Fruit fly (Drosophila melanogaster) whole organism, embryonic: ENCODE measurements around the gene CG4596.

Source experiments
- Ada2b ChIP-seq: fragments of 200-800 bp; sonication (Bioruptor generic); IDR thresholded peaks from 2 replicates; pipeline ENCODE4 v1.3.6; 2022; ENCODE audit warnings: missing biosample characterization, missing genetic modification characterization
- Asciz ChIP-seq: fragments of 200-800 bp; sonication (Bioruptor generic); optimal IDR thresholded peaks from 2 replicates; lab custom pipeline; 2017; ENCODE audit warnings: missing biosample characterization, mild to moderate bottlenecking, missing genetic modification characterization, missing genetic modification reagents
- CG11504 ChIP-seq: fragments of 200-800 bp; sonication (Bioruptor generic); optimal IDR thresholded peaks from 3 replicates; lab custom pipeline; 2019; ENCODE audit warnings: missing biosample characterization, mild to moderate bottlenecking, missing genetic modification characterization, moderate library complexity
- CG12219 ChIP-seq: fragments of 200-800 bp; sonication (Bioruptor generic); optimal IDR thresholded peaks from 3 replicates; lab custom pipeline; 2018; ENCODE audit warnings: missing biosample characterization, mild to moderate bottlenecking, missing genetic modification characterization
- CG13624 ChIP-seq: fragments of 200-800 bp; sonication (Bioruptor generic); optimal IDR thresholded peaks from 2 replicates; lab custom pipeline; 2016; ENCODE audit warnings: missing biosample characterization, missing genetic modification characterization
- CG13775 ChIP-seq: fragments of 200-800 bp; sonication (Bioruptor generic); optimal IDR thresholded peaks from 3 replicates; lab custom pipeline; 2017; ENCODE audit warnings: missing biosample characterization, mild to moderate bottlenecking, missing genetic modification characterization
- CG17186 ChIP-seq: fragments of 200-800 bp; sonication (Bioruptor generic); optimal IDR thresholded peaks from 3 replicates; lab custom pipeline; 2017; ENCODE audit warnings: missing biosample characterization, missing genetic modification reagents, missing genetic modification characterization
- CG17328 ChIP-seq: fragments of 200-800 bp; sonication (Bioruptor generic); IDR thresholded peaks from 2 replicates; pipeline ENCODE4 v1.3.6; 2022; ENCODE audit warnings: missing biosample characterization, missing genetic modification characterization
- CG17829 ChIP-seq: fragments of 200-800 bp; optimal IDR thresholded peaks from 2 replicates; lab custom pipeline; 2019; ENCODE audit warnings: missing biosample characterization, mild to moderate bottlenecking, missing genetic modification characterization, moderate library complexity
- CG1792 ChIP-seq: fragments of 200-800 bp; sonication (Bioruptor generic); optimal IDR thresholded peaks from 2 replicates; lab custom pipeline; 2016; ENCODE audit warnings: missing biosample characterization, missing genetic modification characterization
- CG2875 ChIP-seq: fragments of 200-800 bp; sonication (Bioruptor generic); optimal IDR thresholded peaks from 2 replicates; lab custom pipeline; 2017; ENCODE audit warnings: missing biosample characterization, mild to moderate bottlenecking, missing genetic modification characterization, missing genetic modification reagents
- CG32532 ChIP-seq: fragments of 200-800 bp; sonication (Bioruptor generic); IDR thresholded peaks from 2 replicates; pipeline ENCODE4 v1.3.6; 2022; ENCODE audit warnings: missing biosample characterization, missing genetic modification characterization
- CG32767 ChIP-seq: fragments of 200-800 bp; sonication (Bioruptor generic); IDR thresholded peaks from 2 replicates; pipeline ENCODE4 v1.3.6; 2022; ENCODE audit warnings: missing biosample characterization, missing genetic modification characterization
- CG3407 ChIP-seq: fragments of 200-800 bp; sonication (Bioruptor generic); optimal IDR thresholded peaks from 2 replicates; lab custom pipeline; 2018; ENCODE audit warnings: missing biosample characterization, mild to moderate bottlenecking, missing genetic modification characterization
- CG4820 ChIP-seq: fragments of 200-800 bp; sonication (Bioruptor generic); optimal IDR thresholded peaks from 3 replicates; lab custom pipeline; 2016; ENCODE audit warnings: missing biosample characterization, missing genetic modification characterization
- CG7271 ChIP-seq: fragments of 200-800 bp; sonication (Bioruptor generic); optimal IDR thresholded peaks from 2 replicates; lab custom pipeline; 2018; ENCODE audit warnings: missing biosample characterization, mild to moderate bottlenecking, missing genetic modification characterization, moderate library complexity
- CG7357 ChIP-seq: fragments of 200-800 bp; sonication (Bioruptor generic); IDR thresholded peaks from 3 replicates; pipeline ENCODE4 v1.3.6; 2022; ENCODE audit warnings: missing biosample characterization, missing genetic modification characterization
- CG7745 ChIP-seq: fragments of 200-800 bp; sonication (Bioruptor generic); optimal IDR thresholded peaks from 2 replicates; lab custom pipeline; 2018; ENCODE audit warnings: missing biosample characterization, mild to moderate bottlenecking, missing genetic modification characterization, moderate library complexity
- CG7987 ChIP-seq: fragments of 200-800 bp; sonication (Bioruptor generic); optimal IDR thresholded peaks from 2 replicates; lab custom pipeline; 2018; ENCODE audit warnings: missing biosample characterization, mild to moderate bottlenecking, missing genetic modification characterization, moderate library complexity
- CG8359 ChIP-seq: fragments of 200-800 bp; sonication (Bioruptor generic); optimal IDR thresholded peaks from 2 replicates; lab custom pipeline; 2017; ENCODE audit warnings: missing biosample characterization, mild to moderate bottlenecking, missing genetic modification characterization, borderline replicate concordance
- CG8924 ChIP-seq: fragments of 200-800 bp; optimal IDR thresholded peaks from 3 replicates; lab custom pipeline; 2019; ENCODE audit warnings: missing biosample characterization, mild to moderate bottlenecking, missing genetic modification characterization, moderate library complexity
- Camta ChIP-seq: fragments of 200-800 bp; sonication (Bioruptor generic); optimal IDR thresholded peaks from 2 replicates; lab custom pipeline; 2016; ENCODE audit warnings: missing biosample characterization, missing genetic modification characterization
- Dip3 ChIP-seq: fragments of 200-800 bp; sonication (Bioruptor generic); optimal IDR thresholded peaks from 3 replicates; lab custom pipeline; 2016; ENCODE audit warnings: missing biosample characterization, missing genetic modification characterization
- Eip74EF ChIP-seq, 2 experiments: fragments of 200-800 bp in 1 of 2; fragments of >200 bp in 1 of 2; sonication (Bioruptor generic) in 1 of 2; optimal IDR thresholded peaks; 2 replicates each; lab custom pipeline; 2017 to 2019; ENCODE audit warnings: missing biosample characterization in 2 of 2, missing genetic modification characterization in 2 of 2, mild to moderate bottlenecking in 1 of 2, moderate library complexity in 1 of 2
- GATAe ChIP-seq: fragments of 200-800 bp; sonication (Bioruptor generic); conservative IDR thresholded peaks from 2 replicates; pipeline ENCODE4 v1.3.6; 2022; ENCODE audit warnings: missing biosample characterization, missing genetic modification characterization
- HLHmδ ChIP-seq: fragments of 200-800 bp; sonication (Bioruptor generic); optimal IDR thresholded peaks from 2 replicates; lab custom pipeline; 2018; ENCODE audit warnings: missing biosample characterization, mild to moderate bottlenecking, missing genetic modification characterization, moderate library complexity
- Jarid2 ChIP-seq: fragments of 200-800 bp; sonication (Bioruptor generic); optimal IDR thresholded peaks from 3 replicates; lab custom pipeline; 2017; ENCODE audit warnings: mild to moderate bottlenecking, missing biosample characterization, missing genetic modification reagents, missing genetic modification characterization
- MBD-R2 ChIP-seq: fragments of 200-800 bp; sonication (Bioruptor generic); IDR thresholded peaks from 2 replicates; pipeline ENCODE4 v1.3.6; 2022; ENCODE audit warnings: missing biosample characterization, missing genetic modification characterization
- Med ChIP-seq: fragments of 200-800 bp; sonication (Bioruptor generic); peaks from one replicate; lab custom pipeline; 2016; ENCODE audit warnings: missing biosample characterization, missing genetic modification characterization, mild to moderate bottlenecking, inconsistent platforms, moderate library complexity
- NC2α ChIP-seq: fragments of 200-800 bp; sonication (Bioruptor generic); optimal IDR thresholded peaks from 2 replicates; lab custom pipeline; 2016; ENCODE audit warnings: missing biosample characterization, missing genetic modification characterization
- Optix ChIP-seq: fragments of 200-800 bp; sonication (Bioruptor generic); IDR thresholded peaks from 3 replicates; pipeline ENCODE4 v1.3.6; 2022; ENCODE audit warnings: missing biosample characterization, missing genetic modification characterization
- Scr ChIP-seq: fragments of 200-800 bp; sonication (Bioruptor generic); IDR thresholded peaks from 2 replicates; pipeline ENCODE4 v1.3.6; 2022; ENCODE audit warnings: missing biosample characterization, missing genetic modification characterization; ENCODE audit not compliant: partially characterized antibody
- Sin3A ChIP-seq: fragments of >200 bp; optimal IDR thresholded peaks from 2 replicates; lab custom pipeline; 2018
- Sry-β ChIP-seq: fragments of 200-800 bp; sonication (Bioruptor generic); optimal IDR thresholded peaks from 2 replicates; lab custom pipeline; 2018; ENCODE audit warnings: missing biosample characterization, mild to moderate bottlenecking, missing genetic modification characterization, moderate library complexity
- cato ChIP-seq: fragments of 200-800 bp; sonication (Bioruptor generic); optimal IDR thresholded peaks from 2 replicates; lab custom pipeline; 2016; ENCODE audit warnings: missing biosample characterization, missing genetic modification characterization, borderline replicate concordance
- emc ChIP-seq: fragments of 200-800 bp; sonication (Bioruptor generic); optimal IDR thresholded peaks from 2 replicates; lab custom pipeline; 2016; ENCODE audit warnings: missing biosample characterization, missing genetic modification characterization
- eyg ChIP-seq: fragments of 200-800 bp; sonication (Bioruptor generic); optimal IDR thresholded peaks from 3 replicates; lab custom pipeline; 2016; ENCODE audit warnings: missing biosample characterization, missing genetic modification characterization
- knrl ChIP-seq: fragments of 200-800 bp; sonication (Bioruptor generic); IDR thresholded peaks from 3 replicates; pipeline ENCODE4 v1.3.6; 2022; ENCODE audit warnings: missing biosample characterization, missing genetic modification characterization; ENCODE audit not compliant: partially characterized antibody
- lbe ChIP-seq: fragments of 200-800 bp; sonication (Bioruptor generic); optimal IDR thresholded peaks from 2 replicates; lab custom pipeline; 2016; ENCODE audit warnings: missing biosample characterization, mild to moderate bottlenecking, missing genetic modification characterization
- lmd ChIP-seq: fragments of 200-800 bp; sonication (Bioruptor generic); IDR thresholded peaks from 2 replicates; pipeline ENCODE4 v1.3.6; 2022; ENCODE audit warnings: missing biosample characterization, missing genetic modification characterization
- pan ChIP-seq, 4 experiments: fragments of >200 bp in 3 of 4; fragments of 200-800 bp in 1 of 4; sonication (Bioruptor generic) in 1 of 4; optimal IDR thresholded peaks in 3 of 4; IDR thresholded peaks in 1 of 4; 2 replicates each; pipeline versions ENCODE4 v1.3.6 to Lab custom; 2017 to 2022; ENCODE audit warnings: missing biosample characterization in 2 of 4, missing genetic modification characterization in 2 of 4, mixed read lengths in 1 of 4
- pzg ChIP-seq: fragments of 200-800 bp; sonication (Bioruptor generic); optimal IDR thresholded peaks from 3 replicates; lab custom pipeline; 2018; ENCODE audit warnings: missing biosample characterization, mild to moderate bottlenecking, missing genetic modification characterization, moderate library complexity
- repo ChIP-seq: fragments of 200-800 bp; sonication (Bioruptor generic); optimal IDR thresholded peaks from 2 replicates; lab custom pipeline; 2016; ENCODE audit warnings: missing biosample characterization, missing genetic modification characterization
- sd ChIP-seq: fragments of 200-800 bp; sonication (Bioruptor generic); optimal IDR thresholded peaks from 3 replicates; lab custom pipeline; 2018; ENCODE audit warnings: missing biosample characterization, mild to moderate bottlenecking, missing genetic modification characterization, moderate library complexity
- stc ChIP-seq: fragments of 200-800 bp; sonication (Bioruptor generic); IDR thresholded peaks from 2 replicates; pipeline ENCODE4 v1.3.6; 2022; ENCODE audit warnings: missing biosample characterization, missing genetic modification characterization
- twi ChIP-seq: fragments of 200-800 bp; optimal IDR thresholded peaks from 2 replicates; lab custom pipeline; 2019; ENCODE audit warnings: missing biosample characterization, mild to moderate bottlenecking, missing genetic modification characterization, moderate library complexity

CG4596 gene

DNA sequence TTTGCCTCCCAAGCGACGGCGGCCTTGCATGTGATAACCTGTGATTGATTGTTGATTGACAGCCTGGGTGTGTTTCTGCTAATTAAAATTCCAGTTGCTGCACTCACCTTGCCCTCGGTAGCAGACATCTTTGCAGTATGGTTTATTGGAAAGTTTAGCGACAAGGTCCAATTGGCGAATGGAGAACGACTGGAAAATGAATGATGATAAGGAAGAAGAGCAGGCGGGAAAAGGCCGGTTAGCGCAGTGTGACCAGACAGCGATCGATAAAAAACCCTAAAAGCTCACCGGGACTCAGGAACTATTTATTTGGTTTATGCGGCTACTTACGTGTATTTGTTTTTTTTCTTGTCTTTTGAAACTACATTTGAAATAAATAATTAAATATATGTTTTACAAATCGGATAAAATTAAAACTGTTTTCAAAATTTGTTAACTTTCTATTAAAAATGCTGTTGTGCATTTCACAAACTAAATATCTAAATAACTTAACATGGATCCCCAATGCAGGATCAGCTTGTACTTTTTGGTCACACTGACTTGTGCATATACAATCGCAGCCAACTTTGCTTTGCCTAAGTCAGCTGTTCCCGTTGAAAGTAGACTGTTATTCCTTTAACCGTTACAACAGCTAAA lies 572 bp upstream of the CG4596 start, which contains the start of gene Fdh (continued):
- TF ChIP-seq Jarid2 (GFP tag; lab: Kevin White, UChicago) (peak; percentile 6), eyg (GFP tag; lab: Kevin White, UChicago) (no peak), HLHmδ (peak; percentile 61), Camta (GFP tag; lab: Kevin White, UChicago) (peak; percentile 32), Dip3 (GFP tag; lab: Kevin White, UChicago) (peak; percentile 37), lbe (GFP tag; lab: Kevin White, UChicago) (peak; percentile 41), MBD-R2 (GFP tag; lab: Robert Waterston, UW) (peak; percentile 22; the same call in 1 of the 2 replicates), Sin3A (peak; percentile 70), lmd (peak; percentile 32; the same call in 1 of the 2 replicates), repo (peak; percentile 0), twi (tag; lab: Kevin White, UChicago) (peak; percentile 47), CG7271 (peak; percentile 66), Sry-β (GFP tag; lab: Kevin White, UChicago) (peak; percentile 6), CG17328 (GFP tag; lab: Robert Waterston, UW) (peak; percentile 60), CG17829 (peak; percentile 75), CG13624 (GFP tag; lab: Kevin White, UChicago) (peak; percentile 13), CG13775 (peak; percentile 80), CG3407 (GFP tag; lab: Kevin White, UChicago) (peak; percentile 52), CG17186 (peak; percentile 48), CG4820 (GFP tag; lab: Kevin White, UChicago) (peak; percentile 100), pzg (GFP tag; lab: Kevin White, UChicago) (peak; percentile 42), CG32767 (GFP tag; lab: Robert Waterston, UW) (0 out of 2 replicates have a peak, but pooled peaks have one; percentile 14), CG2875 (GFP tag; lab: Kevin White, UChicago) (no peak)

DNA sequence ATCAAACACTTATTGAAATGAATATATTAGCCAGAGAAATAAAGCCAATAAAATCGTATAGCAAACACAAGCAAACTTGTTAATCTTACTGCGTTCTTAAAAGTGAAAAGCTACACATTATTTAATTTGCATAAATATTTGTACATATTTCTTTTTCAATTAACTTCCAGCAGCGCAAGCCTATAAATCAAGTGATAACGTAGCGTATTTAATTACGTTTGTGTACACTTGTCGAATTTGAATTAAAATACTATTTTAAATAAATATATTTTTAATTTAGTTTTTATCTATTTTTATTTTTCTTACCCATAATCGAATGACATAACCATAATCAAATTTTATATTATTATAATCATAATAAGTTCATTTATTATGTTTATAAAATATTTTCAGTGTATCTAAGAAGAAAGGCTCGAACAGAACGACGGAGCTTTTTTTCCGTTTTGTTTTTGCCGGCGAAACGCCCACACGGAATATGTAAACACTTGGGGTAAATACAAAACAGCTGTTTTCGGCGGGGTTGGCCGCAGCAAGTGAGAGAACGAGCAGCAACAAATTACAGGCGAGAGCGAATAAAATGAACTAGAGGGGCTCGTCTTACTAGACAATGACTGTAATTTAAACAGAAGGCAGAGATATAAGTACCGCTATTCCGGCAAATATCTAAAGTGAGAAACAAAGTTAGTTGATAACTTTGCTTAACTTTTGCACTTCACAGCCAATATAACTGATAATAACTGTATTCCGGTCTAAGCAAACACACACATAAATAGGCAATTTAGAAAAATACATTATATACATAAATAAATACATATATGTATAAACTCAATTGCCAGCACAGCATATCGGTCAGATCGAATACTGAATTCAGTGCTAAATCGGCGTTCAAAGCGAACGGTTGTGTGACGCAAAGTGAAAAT lies 2.9 kb downstream of the CG4596 start, which contains the start of gene Sodh2:
Gene Sodh2, plus strand, starts transcription at position 870 of the 920 bp plus-strand sequence.
- peak; percentile 70 for TF ChIP-seq Ada2b (GFP tag; lab: Robert Waterston, UW)
- TF ChIP-seq Scr: no peak
- peak; percentile 47; the same call in 1 of the 3 replicates for TF ChIP-seq Optix
- peak; percentile 89 for TF ChIP-seq CG8924 (tag; lab: Kevin White, UChicago)
- TF ChIP-seq CG7745: no peak
- TF ChIP-seq Asciz (GFP tag; lab: Kevin White, UChicago): peak; percentile 82
- peak in 1 of 2 experiments; percentile 81 for TF ChIP-seq Eip74EF (GFP tag; optimal IDR thresholded peaks at IDR 0.05; lab: Kevin White, UChicago)
- TF ChIP-seq CG8359 (GFP tag; lab: Kevin White, UChicago): peak; percentile 40
- TF ChIP-seq CG7987 (GFP tag; lab: Kevin White, UChicago): peak; percentile 91
- TF ChIP-seq CG11504: peak; percentile 84
- TF ChIP-seq pan (optimal IDR thresholded peaks at IDR 0.05; lab: Kevin White, UChicago): no peak
- peak in 1 of 2 experiments; percentile 75 for TF ChIP-seq pan (GFP tag; optimal IDR thresholded peaks at IDR 0.05 in 1 of 2, IDR thresholded peaks at IDR 0.05 in 1 of 2)
- TF ChIP-seq CG1792 (GFP tag; lab: Kevin White, UChicago): peak; percentile 68
- peak; percentile 51 for TF ChIP-seq NC2α (GFP tag; lab: Kevin White, UChicago)
- no peak for TF ChIP-seq emc (GFP tag; lab: Kevin White, UChicago)
- TF ChIP-seq stc (GFP tag; lab: Robert Waterston, UW): peak; percentile 42; the same call in 1 of the 2 replicates
- TF ChIP-seq CG32532 (GFP tag; lab: Robert Waterston, UW): peak; percentile 88
- TF ChIP-seq GATAe: no peak
- no peak for TF ChIP-seq cato
- no peak for TF ChIP-seq knrl (GFP tag; lab: Robert Waterston, UW)
- TF ChIP-seq Med (GFP tag; lab: Kevin White, UChicago): peak; percentile 95
- peak; percentile 50 for TF ChIP-seq CG12219 (GFP tag; lab: Kevin White, UChicago)
- TF ChIP-seq CG7357 (GFP tag; lab: Robert Waterston, UW): peak; percentile 73
- peak; percentile 64 for TF ChIP-seq sd (tag; lab: Kevin White, UChicago)
